Fruit fly (Drosophila melanogaster) whole organism, embryonic: ENCODE results near the gene E2f1.

Experiments
- Atf-2 ChIP-seq: fragments of 200-800 bp; sonication (Bioruptor generic); optimal IDR thresholded peaks from 2 replicates; lab custom pipeline; 2016; ENCODE audit warnings: missing biosample characterization, missing genetic modification characterization
- BtbVII ChIP-seq: fragments of 200-800 bp; sonication (Bioruptor generic); optimal IDR thresholded peaks from 3 replicates; lab custom pipeline; 2017; ENCODE audit warnings: missing biosample characterization, mild to moderate bottlenecking, missing genetic modification characterization
- CG10979 ChIP-seq: fragments of 200-800 bp; sonication (Bioruptor generic); optimal IDR thresholded peaks from 2 replicates; lab custom pipeline; 2018; ENCODE audit warnings: missing biosample characterization, mild to moderate bottlenecking, missing genetic modification characterization, moderate library complexity
- CG11504 ChIP-seq: fragments of 200-800 bp; sonication (Bioruptor generic); optimal IDR thresholded peaks from 3 replicates; lab custom pipeline; 2019; ENCODE audit warnings: missing biosample characterization, mild to moderate bottlenecking, missing genetic modification characterization, moderate library complexity
- CG1233 ChIP-seq: fragments of 200-800 bp; sonication (Bioruptor generic); optimal IDR thresholded peaks from 4 replicates; lab custom pipeline; 2018; ENCODE audit warnings: missing biosample characterization, mild to moderate bottlenecking, missing genetic modification characterization
- CG12769 ChIP-seq: fragments of 200-800 bp; sonication (Bioruptor generic); optimal IDR thresholded peaks from 2 replicates; lab custom pipeline; 2019; ENCODE audit warnings: missing biosample characterization, mild to moderate bottlenecking, missing genetic modification characterization, moderate library complexity
- CG14050 ChIP-seq: fragments of 200-800 bp; sonication (Bioruptor generic); IDR thresholded peaks from 3 replicates; pipeline ENCODE4 v1.3.6; 2022; ENCODE audit warnings: missing biosample characterization, missing genetic modification characterization
- CG1832 ChIP-seq: fragments of 200-800 bp; sonication (Bioruptor generic); optimal IDR thresholded peaks from 2 replicates; lab custom pipeline; 2017; ENCODE audit warnings: missing biosample characterization, mild to moderate bottlenecking, missing genetic modification characterization, inconsistent platforms
- CG3281 ChIP-seq: fragments of 200-800 bp; sonication (Bioruptor generic); optimal IDR thresholded peaks from 3 replicates; lab custom pipeline; 2017; ENCODE audit warnings: missing biosample characterization, mild to moderate bottlenecking, missing genetic modification characterization
- CG34422 ChIP-seq: fragments of 200-800 bp; sonication (Bioruptor generic); IDR thresholded peaks from 3 replicates; pipeline ENCODE4 v1.3.6; 2022; ENCODE audit warnings: missing biosample characterization, missing genetic modification characterization
- CG3726 ChIP-seq: fragments of 200-800 bp; sonication (Bioruptor generic); IDR thresholded peaks from 3 replicates; pipeline ENCODE4, ENCODE4 v1.3.6; 2022; ENCODE audit warnings: missing biosample characterization, missing genetic modification characterization
- CG5180 ChIP-seq: fragments of 200-800 bp; sonication (Bioruptor generic); optimal IDR thresholded peaks from 3 replicates; lab custom pipeline; 2017; ENCODE audit warnings: missing biosample characterization, missing genetic modification characterization, mild to moderate bottlenecking, moderate library complexity, missing genetic modification reagents
- CG5953 ChIP-seq: fragments of 200-800 bp; sonication (Bioruptor generic); IDR thresholded peaks from 2 replicates; pipeline ENCODE4 v1.3.6; 2022; ENCODE audit warnings: missing biosample characterization, missing genetic modification characterization
- CG8478 ChIP-seq: fragments of >200 bp; optimal IDR thresholded peaks from 2 replicates; lab custom pipeline; 2018
- D ChIP-seq, 2 experiments: fragments of 200-800 bp in 1 of 2; fragments of >200 bp in 1 of 2; sonication (Bioruptor generic) in 1 of 2; optimal IDR thresholded peaks; 2 replicates in 1 of 2; 3 replicates in 1 of 2; lab custom pipeline; 2017; ENCODE audit warnings: mild to moderate bottlenecking in 1 of 2, missing biosample characterization in 1 of 2, missing genetic modification characterization in 1 of 2, missing genetic modification reagents in 1 of 2
- D19A ChIP-seq: fragments of 200-800 bp; optimal IDR thresholded peaks from 3 replicates; lab custom pipeline; 2019; ENCODE audit warnings: missing biosample characterization, mild to moderate bottlenecking, missing genetic modification characterization, moderate library complexity
- Dek ChIP-seq: fragments of 200-800 bp; sonication (Bioruptor generic); optimal IDR thresholded peaks from 3 replicates; lab custom pipeline; 2019; ENCODE audit warnings: missing biosample characterization, mild to moderate bottlenecking, missing genetic modification characterization, moderate library complexity
- Dip2 ChIP-seq: fragments of 200-800 bp; sonication (Bioruptor generic); IDR thresholded peaks from 2 replicates; pipeline ENCODE4 v1.3.6; 2022; ENCODE audit warnings: missing biosample characterization, missing genetic modification characterization
- Dip3 ChIP-seq: fragments of 200-800 bp; sonication (Bioruptor generic); optimal IDR thresholded peaks from 3 replicates; lab custom pipeline; 2016; ENCODE audit warnings: missing biosample characterization, missing genetic modification characterization
- Ets65A ChIP-seq: fragments of 200-800 bp; sonication (Bioruptor generic); peaks from one replicate; lab custom pipeline; 2016; ENCODE audit warnings: missing biosample characterization, missing genetic modification characterization
- Hr3 ChIP-seq: fragments of 200-800 bp; sonication (Bioruptor generic); optimal IDR thresholded peaks from 3 replicates; lab custom pipeline; 2016; ENCODE audit warnings: missing biosample characterization, missing genetic modification characterization
- Hsf ChIP-seq: fragments of 200-800 bp; sonication (Bioruptor generic); optimal IDR thresholded peaks from 3 replicates; lab custom pipeline; 2016; ENCODE audit warnings: missing biosample characterization, missing genetic modification characterization
- Lhr ChIP-seq: fragments of 200-800 bp; sonication (Bioruptor generic); optimal IDR thresholded peaks from 3 replicates; lab custom pipeline; 2017; ENCODE audit warnings: mild to moderate bottlenecking, missing biosample characterization, missing genetic modification reagents, missing genetic modification characterization
- Max ChIP-seq: fragments of 200-800 bp; sonication (Bioruptor generic); optimal IDR thresholded peaks from 2 replicates; lab custom pipeline; 2016; ENCODE audit warnings: missing biosample characterization, mild to moderate bottlenecking, missing genetic modification characterization
- Nf-YA ChIP-seq: fragments of 200-800 bp; sonication (Bioruptor generic); IDR thresholded peaks from 2 replicates; pipeline ENCODE4 v1.3.6; 2022; ENCODE audit warnings: missing biosample characterization, missing genetic modification characterization
- Nf-YC ChIP-seq: fragments of 200-800 bp; optimal IDR thresholded peaks from 3 replicates; lab custom pipeline; 2019; ENCODE audit warnings: missing biosample characterization, mild to moderate bottlenecking, missing genetic modification characterization, moderate library complexity
- Xbp1 ChIP-seq: fragments of 200-800 bp; sonication (Bioruptor generic); optimal IDR thresholded peaks from 3 replicates; lab custom pipeline; 2016; ENCODE audit warnings: missing biosample characterization, mild to moderate bottlenecking, missing genetic modification characterization
- ap ChIP-seq: fragments of 200-800 bp; sonication (Bioruptor generic); IDR thresholded peaks from 2 replicates; pipeline ENCODE4 v1.3.6; 2022; ENCODE audit warnings: missing biosample characterization, missing genetic modification characterization
- az2 ChIP-seq: fragments of 200-800 bp; sonication (Bioruptor generic); optimal IDR thresholded peaks from 3 replicates; lab custom pipeline; 2016; ENCODE audit warnings: missing biosample characterization, missing genetic modification characterization
- da ChIP-seq: fragments of 200-800 bp; sonication (Bioruptor generic); optimal IDR thresholded peaks from 2 replicates; lab custom pipeline; 2016; ENCODE audit warnings: missing biosample characterization, missing genetic modification characterization
- dm ChIP-seq: fragments of 200-800 bp; sonication (Bioruptor generic); optimal IDR thresholded peaks from 3 replicates; lab custom pipeline; 2016; ENCODE audit warnings: missing biosample characterization, missing genetic modification characterization
- dmrt99B ChIP-seq: fragments of 200-800 bp; sonication (Bioruptor generic); optimal IDR thresholded peaks from 2 replicates; lab custom pipeline; 2018; ENCODE audit warnings: missing biosample characterization, mild to moderate bottlenecking, missing genetic modification characterization, moderate library complexity
- gro ChIP-seq: fragments of 200-800 bp; sonication (Bioruptor generic); optimal IDR thresholded peaks from 2 replicates; lab custom pipeline; 2016; ENCODE audit warnings: missing biosample characterization, missing genetic modification characterization
- hkb ChIP-seq, 2 experiments: fragments of 200-800 bp in 1 of 2; fragments of >200 bp in 1 of 2; sonication (Bioruptor generic) in 1 of 2; IDR thresholded peaks in 1 of 2; optimal IDR thresholded peaks in 1 of 2; 2 replicates each; pipeline versions ENCODE4 v1.3.6 to Lab custom; 2017 to 2022; ENCODE audit warnings: missing biosample characterization in 1 of 2, missing genetic modification characterization in 1 of 2
- lab ChIP-seq: fragments of 200-800 bp; sonication (Bioruptor generic); optimal IDR thresholded peaks from 3 replicates; lab custom pipeline; 2017; ENCODE audit warnings: missing biosample characterization, missing genetic modification characterization, mild to moderate bottlenecking, moderate library complexity, missing genetic modification reagents
- lbe ChIP-seq: fragments of 200-800 bp; sonication (Bioruptor generic); optimal IDR thresholded peaks from 2 replicates; lab custom pipeline; 2016; ENCODE audit warnings: missing biosample characterization, mild to moderate bottlenecking, missing genetic modification characterization
- pita ChIP-seq: fragments of 200-800 bp; sonication (Bioruptor generic); optimal IDR thresholded peaks from 2 replicates; lab custom pipeline; 2017; ENCODE audit warnings: missing biosample characterization, mild to moderate bottlenecking, missing genetic modification characterization
- psq ChIP-seq: fragments of 200-800 bp; sonication (Bioruptor generic); optimal IDR thresholded peaks from 2 replicates; lab custom pipeline; 2017; ENCODE audit warnings: missing biosample characterization, missing genetic modification characterization
- pum ChIP-seq: fragments of 200-800 bp; sonication (Bioruptor generic); optimal IDR thresholded peaks from 2 replicates; lab custom pipeline; 2016; ENCODE audit warnings: missing biosample characterization, missing genetic modification characterization
- slou ChIP-seq: fragments of 200-800 bp; sonication (Bioruptor generic); optimal IDR thresholded peaks from 3 replicates; lab custom pipeline; 2016; ENCODE audit warnings: missing biosample characterization, missing genetic modification characterization
- sqz ChIP-seq: fragments of 200-800 bp; sonication (Bioruptor generic); optimal IDR thresholded peaks from 3 replicates; lab custom pipeline; 2018; ENCODE audit warnings: missing biosample characterization, mild to moderate bottlenecking, missing genetic modification characterization
- tll ChIP-seq, 2 experiments: fragments of 200-800 bp in 1 of 2; fragments of >200 bp in 1 of 2; sonication (Bioruptor generic) in 1 of 2; optimal IDR thresholded peaks; 2 replicates each; lab custom pipeline; 2017 to 2019; ENCODE audit warnings: missing biosample characterization in 2 of 2, missing genetic modification characterization in 2 of 2, mild to moderate bottlenecking in 1 of 2, moderate library complexity in 1 of 2
- trem ChIP-seq: fragments of 200-800 bp; optimal IDR thresholded peaks from 3 replicates; lab custom pipeline; 2019; ENCODE audit warnings: missing biosample characterization, mild to moderate bottlenecking, missing genetic modification characterization, moderate library complexity
- trh ChIP-seq: fragments of 200-800 bp; sonication (Bioruptor generic); optimal IDR thresholded peaks from 2 replicates; lab custom pipeline; 2016; ENCODE audit warnings: missing biosample characterization, missing genetic modification characterization
- tx ChIP-seq: fragments of 200-800 bp; sonication (Bioruptor generic); optimal IDR thresholded peaks from 2 replicates; lab custom pipeline; 2016; ENCODE audit warnings: missing biosample characterization, missing genetic modification characterization
- unpg ChIP-seq: fragments of 200-800 bp; sonication (Bioruptor generic); optimal IDR thresholded peaks from 3 replicates; lab custom pipeline; 2018; ENCODE audit warnings: missing biosample characterization, mild to moderate bottlenecking, missing genetic modification characterization, moderate library complexity
- z ChIP-seq: fragments of 200-800 bp; sonication (Bioruptor generic); IDR thresholded peaks from 3 replicates; pipeline ENCODE4 v1.3.6; 2022; ENCODE audit warnings: missing biosample characterization, missing genetic modification characterization
- zen ChIP-seq: fragments of 200-800 bp; sonication (Bioruptor generic); optimal IDR thresholded peaks from 3 replicates; lab custom pipeline; 2018; ENCODE audit warnings: missing biosample characterization, mild to moderate bottlenecking, missing genetic modification characterization, moderate library complexity

The E2f1 gene

dm6 chr3R:21616061-21616851 is 44.4 kb downstream of the E2f1 start (continued):
- TF ChIP-seq CG11504 (tag; lab: Kevin White, UChicago) (peak; percentile 43), CG3726 (GFP tag; lab: Robert Waterston, UW) (no peak), ap (GFP tag; lab: Robert Waterston, UW) (no peak), psq (GFP tag; lab: Kevin White, UChicago) (peak; percentile 66), gro (no peak), Nf-YA (GFP tag; lab: Robert Waterston, UW) (no peak), hkb (optimal IDR thresholded peaks at IDR 0.05; lab: Kevin White, UChicago) (no peak), hkb (GFP tag; IDR thresholded peaks at IDR 0.05; lab: Robert Waterston, UW) (no peak), dm (GFP tag; lab: Kevin White, UChicago) (peak; percentile 68), dmrt99B (tag; lab: Kevin White, UChicago) (peak; percentile 6), Hsf (GFP tag; lab: Kevin White, UChicago) (no peak), CG12769 (tag; lab: Kevin White, UChicago) (peak; percentile 52), CG1832 (GFP tag; lab: Kevin White, UChicago) (peak; percentile 81), CG8478 (peak; percentile 76), Nf-YC (peak; percentile 62), Ets65A (GFP tag; lab: Kevin White, UChicago) (peak; percentile 44), Dip2 (GFP tag; lab: Robert Waterston, UW) (no peak), CG5953 (GFP tag; lab: Robert Waterston, UW) (no peak), da (GFP tag; lab: Kevin White, UChicago) (peak; percentile 3), tll (GFP tag; optimal IDR thresholded peaks at IDR 0.05; lab: Kevin White, UChicago) (peak in 1 of 2 experiments; percentile 84), Hr3 (no peak), Dek (no peak), lbe (GFP tag; lab: Kevin White, UChicago) (peak; percentile 9), CG34422 (GFP tag; lab: Robert Waterston, UW) (no peak)

- TF ChIP-seq trh (GFP tag; lab: Kevin White, UChicago) (no peak), unpg (GFP tag; lab: Kevin White, UChicago) (peak; percentile 65), D19A (tag; lab: Kevin White, UChicago) (peak; percentile 58), CG1233 (GFP tag; lab: Kevin White, UChicago) (peak; percentile 28), BtbVII (GFP tag; lab: Kevin White, UChicago) (peak; percentile 50), z (GFP tag; lab: Robert Waterston, UW) (no peak), CG3281 (GFP tag; lab: Kevin White, UChicago) (peak; percentile 62), az2 (GFP tag; lab: Kevin White, UChicago) (peak; percentile 54), pum (GFP tag; lab: Kevin White, UChicago) (no peak), zen (tag; lab: Kevin White, UChicago) (no peak), Max (GFP tag; lab: Kevin White, UChicago) (peak; percentile 42), CG11504 (tag; lab: Kevin White, UChicago) (peak; percentile 74), Lhr (peak; percentile 10), D (optimal IDR thresholded peaks at IDR 0.05; lab: Kevin White, UChicago) (no peak), D (GFP tag; optimal IDR thresholded peaks at IDR 0.05; lab: Kevin White, UChicago) (peak; percentile 55), Xbp1 (peak; percentile 36), CG5180 (GFP tag; lab: Kevin White, UChicago) (peak; percentile 23), pita (GFP tag; lab: Kevin White, UChicago) (no peak), CG10979 (tag; lab: Kevin White, UChicago) (peak; percentile 54), tx (GFP tag; lab: Kevin White, UChicago) (peak; percentile 24), Dip3 (peak; percentile 73), lab (GFP tag; lab: Kevin White, UChicago) (peak; percentile 62), sqz (GFP tag; lab: Kevin White, UChicago) (peak; percentile 43), Atf-2 (GFP tag; lab: Kevin White, UChicago) (peak; percentile 18), slou (GFP tag; lab: Kevin White, UChicago) (peak; percentile 10), trem (peak; percentile 31), CG14050 (GFP tag; lab: Robert Waterston, UW) (no peak)
Observed at dm6 chr3R:21614858-21615427, 45.7 kb downstream of the E2f1 start.
